Worm (Caenorhabditis elegans) whole organism, L2 larva: ENCODE data around the gene tbx-8.
A peak's percentile ranks its signal among the peaks of the same experiment; 100 is the strongest.

Experiments used
- C34F6.9 ChIP-seq: fragments of 150-350 bp; optimal IDR thresholded peaks from 2 replicates; lab custom pipeline; 2014; ENCODE audit warnings: missing biosample characterization, missing genetic modification characterization
- F13H6.1 ChIP-seq: sonication (generic microtip); optimal IDR thresholded peaks from 2 replicates; lab custom pipeline; 2016; ENCODE audit warnings: missing genetic modification characterization, missing compliant biosample characterization
- R02D3.7 ChIP-seq: fragments of 150-350 bp; optimal IDR thresholded peaks from 2 replicates; lab custom pipeline; 2014; ENCODE audit warnings: missing biosample characterization, missing genetic modification characterization
- Y55F3AM.14 ChIP-seq: fragments of 200-800 bp; sonication (Bioruptor generic); optimal IDR thresholded peaks from 2 replicates; lab custom pipeline; 2018; ENCODE audit warnings: mild to moderate bottlenecking, missing genetic modification characterization, missing compliant biosample characterization
- ZK546.5 ChIP-seq: sonication (generic microtip); optimal IDR thresholded peaks from 2 replicates; lab custom pipeline; 2017; ENCODE audit warnings: missing biosample characterization, missing genetic modification characterization
- alr-1 ChIP-seq: fragments of 150-350 bp; optimal IDR thresholded peaks from 2 replicates; lab custom pipeline; 2014; ENCODE audit warnings: missing biosample characterization, missing genetic modification characterization
- aly-2 ChIP-seq: fragments of 150-350 bp; optimal IDR thresholded peaks from 2 replicates; lab custom pipeline; 2014; ENCODE audit warnings: missing biosample characterization, missing genetic modification characterization
- ama-1 ChIP-seq: fragments of 150-350 bp; optimal IDR thresholded peaks from 2 replicates; lab custom pipeline; 2018; ENCODE audit warnings: inconsistent platforms
- blmp-1 ChIP-seq: sonication (generic microtip); optimal IDR thresholded peaks from 2 replicates; lab custom pipeline; 2017; ENCODE audit warnings: missing genetic modification characterization, mild to moderate bottlenecking, missing compliant biosample characterization, antibody characterized with exemption, moderate library complexity; ENCODE audit not compliant: insufficient read depth
- ceh-16 ChIP-seq: fragments of 150-350 bp; optimal IDR thresholded peaks from 2 replicates; lab custom pipeline; 2014; ENCODE audit warnings: missing biosample characterization, missing genetic modification characterization
- ceh-82 ChIP-seq: fragments of 150-350 bp; optimal IDR thresholded peaks from 2 replicates; lab custom pipeline; 2014; ENCODE audit warnings: missing biosample characterization, missing genetic modification characterization
- crh-2 ChIP-seq: sonication (generic microtip); optimal IDR thresholded peaks from 2 replicates; lab custom pipeline; 2017; ENCODE audit warnings: missing biosample characterization, missing genetic modification characterization
- dmd-4 ChIP-seq: sonication (generic microtip); optimal IDR thresholded peaks from 2 replicates; lab custom pipeline; 2017; ENCODE audit warnings: missing biosample characterization, missing genetic modification characterization
- egl-27 ChIP-seq: sonication (generic microtip); optimal IDR thresholded peaks from 3 replicates; lab custom pipeline; 2017; ENCODE audit warnings: missing biosample characterization, missing genetic modification reagents, missing genetic modification characterization
- elt-1 ChIP-seq: fragments of 150-350 bp; optimal IDR thresholded peaks from 2 replicates; lab custom pipeline; 2014; ENCODE audit warnings: missing biosample characterization, missing genetic modification characterization
- elt-3 ChIP-seq: sonication (generic microtip); optimal IDR thresholded peaks from 2 replicates; lab custom pipeline; 2017; ENCODE audit warnings: missing biosample characterization, missing genetic modification characterization
- fos-1 ChIP-seq: fragments of 150-350 bp; optimal IDR thresholded peaks from 2 replicates; lab custom pipeline; 2014; ENCODE audit warnings: missing biosample characterization, missing genetic modification characterization
- gmeb-1 ChIP-seq: fragments of 150-350 bp; optimal IDR thresholded peaks from 2 replicates; lab custom pipeline; 2014; ENCODE audit warnings: missing biosample characterization, missing genetic modification characterization
- lin-11 ChIP-seq: fragments of 150-350 bp; sonication (generic microtip); optimal IDR thresholded peaks from 2 replicates; lab custom pipeline; 2014; ENCODE audit warnings: missing biosample characterization, missing genetic modification characterization, inconsistent platforms, mixed read lengths
- lin-13 ChIP-seq: fragments of 150-350 bp; optimal IDR thresholded peaks from 2 replicates; lab custom pipeline; 2014; ENCODE audit warnings: missing biosample characterization, missing genetic modification reagents, missing genetic modification characterization
- lin-39 ChIP-seq: fragments of 150-350 bp; optimal IDR thresholded peaks from 2 replicates; lab custom pipeline; 2014; ENCODE audit warnings: missing biosample characterization, missing genetic modification reagents, missing genetic modification characterization
- lsy-2 ChIP-seq, 2 experiments: fragments of 150-350 bp in 1 of 2; sonication (generic microtip) in 1 of 2; optimal IDR thresholded peaks; 2 replicates each; lab custom pipeline; 2014 to 2017; ENCODE audit warnings: missing biosample characterization in 2 of 2, missing genetic modification characterization in 2 of 2
- mab-5 ChIP-seq: fragments of 150-350 bp; optimal IDR thresholded peaks from 2 replicates; lab custom pipeline; 2014; ENCODE audit warnings: missing biosample characterization, missing genetic modification characterization
- mbf-1 ChIP-seq: sonication (generic microtip); optimal IDR thresholded peaks from 2 replicates; lab custom pipeline; 2017; ENCODE audit warnings: missing biosample characterization, missing genetic modification characterization
- mdl-1 ChIP-seq, 2 experiments: fragments of 150-350 bp in 1 of 2; sonication (generic microtip) in 1 of 2; optimal IDR thresholded peaks; 2 replicates each; lab custom pipeline; 2017; ENCODE audit warnings: missing biosample characterization in 2 of 2, missing genetic modification characterization in 2 of 2
- nhr-10 ChIP-seq: sonication (generic microtip); optimal IDR thresholded peaks from 2 replicates; lab custom pipeline; 2017; ENCODE audit warnings: missing biosample characterization, missing genetic modification characterization
- nhr-11 ChIP-seq: fragments of 150-350 bp; optimal IDR thresholded peaks from 2 replicates; lab custom pipeline; 2014; ENCODE audit warnings: missing biosample characterization, missing genetic modification characterization
- nhr-12 ChIP-seq: fragments of 150-350 bp; optimal IDR thresholded peaks from 2 replicates; lab custom pipeline; 2014; ENCODE audit warnings: missing biosample characterization, missing genetic modification characterization
- nhr-129 ChIP-seq: fragments of 150-350 bp; optimal IDR thresholded peaks from 2 replicates; lab custom pipeline; 2014; ENCODE audit warnings: missing biosample characterization, missing genetic modification characterization
- nhr-21 ChIP-seq: fragments of 150-350 bp; optimal IDR thresholded peaks from 2 replicates; lab custom pipeline; 2014; ENCODE audit warnings: missing biosample characterization, missing genetic modification characterization
- nhr-23 ChIP-seq: fragments of 150-350 bp; optimal IDR thresholded peaks from 2 replicates; lab custom pipeline; 2014; ENCODE audit warnings: missing biosample characterization, missing genetic modification reagents, missing genetic modification characterization
- nhr-237 ChIP-seq: fragments of 150-350 bp; optimal IDR thresholded peaks from 2 replicates; lab custom pipeline; 2014; ENCODE audit warnings: missing biosample characterization, missing genetic modification characterization
- nhr-25 ChIP-seq: fragments of 150-350 bp; sonication (generic microtip); optimal IDR thresholded peaks from 3 replicates; lab custom pipeline; 2014; ENCODE audit warnings: missing biosample characterization, missing genetic modification characterization
- nhr-6 ChIP-seq: fragments of 150-350 bp; optimal IDR thresholded peaks from 2 replicates; lab custom pipeline; 2014; ENCODE audit warnings: missing biosample characterization, missing genetic modification characterization
- nhr-77 ChIP-seq: fragments of 150-350 bp; optimal IDR thresholded peaks from 2 replicates; lab custom pipeline; 2014; ENCODE audit warnings: missing biosample characterization, missing genetic modification characterization
- peb-1 ChIP-seq: fragments of 150-350 bp; optimal IDR thresholded peaks from 2 replicates; lab custom pipeline; 2014; ENCODE audit warnings: missing biosample characterization, missing genetic modification characterization
- sem-4 ChIP-seq: fragments of 150-350 bp; optimal IDR thresholded peaks from 2 replicates; lab custom pipeline; 2014; ENCODE audit warnings: missing biosample characterization, missing genetic modification reagents, missing genetic modification characterization
- skn-1 ChIP-seq: sonication (generic microtip); optimal IDR thresholded peaks from 2 replicates; lab custom pipeline; 2017; ENCODE audit warnings: missing biosample characterization, missing genetic modification characterization
- sma-3 ChIP-seq: sonication (generic microtip); optimal IDR thresholded peaks from 2 replicates; lab custom pipeline; 2016; ENCODE audit warnings: missing genetic modification reagents, missing genetic modification characterization, missing compliant biosample characterization
- sma-9 ChIP-seq, 2 experiments: fragments of 150-350 bp in 1 of 2; sonication (generic microtip) in 1 of 2; optimal IDR thresholded peaks; 2 replicates each; lab custom pipeline; 2014 to 2016; ENCODE audit warnings: missing genetic modification characterization in 2 of 2, mild to moderate bottlenecking in 1 of 2, missing biosample characterization in 1 of 2, missing compliant biosample characterization in 1 of 2, missing genetic modification reagents in 1 of 2, moderate library complexity in 1 of 2
- snpc-4 ChIP-seq: fragments of 150-350 bp; optimal IDR thresholded peaks from 2 replicates; lab custom pipeline; 2014; ENCODE audit warnings: missing biosample characterization, missing genetic modification characterization
- unc-39 ChIP-seq: fragments of 150-350 bp; optimal IDR thresholded peaks from 2 replicates; lab custom pipeline; 2014; ENCODE audit warnings: missing biosample characterization, missing genetic modification characterization
- unc-55 ChIP-seq: fragments of 150-350 bp; sonication (generic microtip); optimal IDR thresholded peaks from 3 replicates; lab custom pipeline; 2014; ENCODE audit warnings: missing biosample characterization, missing genetic modification reagents, missing genetic modification characterization
- unc-62 ChIP-seq: fragments of 150-350 bp; optimal IDR thresholded peaks from 2 replicates; lab custom pipeline; 2014; ENCODE audit warnings: missing biosample characterization, missing genetic modification reagents, missing genetic modification characterization
- zag-1 ChIP-seq: fragments of 150-350 bp; optimal IDR thresholded peaks from 2 replicates; lab custom pipeline; 2014; ENCODE audit warnings: missing biosample characterization, missing genetic modification characterization
- ztf-1 ChIP-seq: fragments of 200-800 bp; sonication (Bioruptor generic); conservative IDR thresholded peaks from 2 replicates; pipeline ENCODE4 v1.3.6; 2022; ENCODE audit warnings: missing genetic modification characterization, missing compliant biosample characterization
- ztf-11 ChIP-seq: sonication (generic microtip); optimal IDR thresholded peaks from 2 replicates; lab custom pipeline; 2017; ENCODE audit warnings: missing biosample characterization, missing genetic modification characterization
- ztf-4 ChIP-seq: fragments of 150-350 bp; optimal IDR thresholded peaks from 2 replicates; lab custom pipeline; 2014; ENCODE audit warnings: missing biosample characterization, missing genetic modification characterization

Gene tbx-8

ce11 chrIII:10328565-10329541 lies 18.3 kb upstream of the tbx-8 start:
- TF ChIP-seq fos-1 (tag; lab: Kevin White, UChicago), result peak; percentile 38
- peak; percentile 31 for TF ChIP-seq ama-1 (lab: Kevin White, UChicago)
- peak; percentile 27 for TF ChIP-seq nhr-25
- TF ChIP-seq mdl-1 (tag; optimal IDR thresholded peaks at IDR 0.05; lab: Kevin White, UChicago), result no peak
- TF ChIP-seq nhr-129 (tag; lab: Kevin White, UChicago), result peak; percentile 10
- TF ChIP-seq nhr-6, result peak; percentile 1
- TF ChIP-seq dmd-4, result no peak
- peak; percentile 0 for TF ChIP-seq sma-3 (GFP tag; lab: Kevin White, UChicago)

ce11 chrIII:10329811-10330210 lies 17.3 kb upstream of the tbx-8 start:
- peak; percentile 15 for TF ChIP-seq crh-2
- TF ChIP-seq skn-1 (tag; lab: Kevin White, UChicago), result no peak
- TF ChIP-seq nhr-12 (tag; lab: Kevin White, UChicago), result no peak
- no peak for TF ChIP-seq unc-62 (GFP tag; lab: Kevin White, UChicago)
- TF ChIP-seq sma-9 (GFP tag; optimal IDR thresholded peaks at IDR 0.05; lab: Kevin White, UChicago), result peak; percentile 33
- no peak for TF ChIP-seq sma-9 (tag; optimal IDR thresholded peaks at IDR 0.05; lab: Kevin White, UChicago)
- no peak for TF ChIP-seq nhr-23
- TF ChIP-seq R02D3.7 (tag; lab: Kevin White, UChicago), result no peak
- TF ChIP-seq ztf-4 (tag; lab: Kevin White, UChicago), result no peak
- no peak for TF ChIP-seq blmp-1 (tag; lab: Kevin White, UChicago)
- TF ChIP-seq mdl-1 (tag; optimal IDR thresholded peaks at IDR 0.05; lab: Kevin White, UChicago), result no peak
- no peak for TF ChIP-seq elt-3
- no peak for TF ChIP-seq ztf-11
- peak; percentile 19 for TF ChIP-seq C34F6.9 (tag; lab: Kevin White, UChicago)
- TF ChIP-seq F13H6.1 (tag; lab: Kevin White, UChicago), result peak; percentile 32
- no peak for TF ChIP-seq egl-27 (tag; lab: Kevin White, UChicago)
- no peak for TF ChIP-seq Y55F3AM.14
- TF ChIP-seq dmd-4, result no peak
- no peak for TF ChIP-seq nhr-11 (tag; lab: Kevin White, UChicago)
- TF ChIP-seq gmeb-1 (tag; lab: Kevin White, UChicago), result no peak
- TF ChIP-seq ztf-1 (GFP tag; lab: Robert Waterston, UW), result no peak
- TF ChIP-seq aly-2 (tag; lab: Kevin White, UChicago), result no peak
- TF ChIP-seq lin-11, result no peak
- peak; percentile 66 for TF ChIP-seq fos-1 (tag; lab: Kevin White, UChicago)
- TF ChIP-seq ZK546.5, result no peak
- TF ChIP-seq nhr-129 (tag; lab: Kevin White, UChicago), result peak; percentile 22
- no peak for TF ChIP-seq elt-1 (tag; lab: Kevin White, UChicago)
- no peak for TF ChIP-seq nhr-237
- TF ChIP-seq unc-39, result no peak
- no peak for TF ChIP-seq nhr-6
- TF ChIP-seq nhr-25, result no peak
- no peak for TF ChIP-seq nhr-77 (tag; lab: Kevin White, UChicago)
- TF ChIP-seq zag-1, result no peak
- no peak for TF ChIP-seq ceh-16
- TF ChIP-seq lsy-2 (tag; optimal IDR thresholded peaks at IDR 0.05; lab: Kevin White, UChicago), result no peak
- no peak for TF ChIP-seq nhr-21 (tag; lab: Kevin White, UChicago)
- TF ChIP-seq nhr-10 (tag; lab: Kevin White, UChicago), result no peak
- no peak for TF ChIP-seq ceh-82 (tag; lab: Kevin White, UChicago)
- TF ChIP-seq unc-55, result no peak
- no peak for TF ChIP-seq lin-39 (tag; lab: Kevin White, UChicago)
- TF ChIP-seq alr-1 (tag; lab: Kevin White, UChicago), result no peak
- TF ChIP-seq lin-13 (GFP tag; lab: Kevin White, UChicago), result no peak
- no peak for TF ChIP-seq sem-4
- no peak for TF ChIP-seq ama-1 (lab: Kevin White, UChicago)
- no peak for TF ChIP-seq mab-5 (tag; lab: Kevin White, UChicago)
- TF ChIP-seq mbf-1 (tag; lab: Kevin White, UChicago), result no peak
- TF ChIP-seq sma-3 (GFP tag; lab: Kevin White, UChicago), result no peak
- no peak for TF ChIP-seq snpc-4 (tag; lab: Kevin White, UChicago)
- no peak for TF ChIP-seq peb-1
